Worm (Caenorhabditis elegans): ENCODE data around the gene F56D2.5.

ce11 chrIII:5611604-5612324, 30.5 kb upstream of the F56D2.5 start, which contains the start of gene bas-1:
- no peak for TF ChIP-seq B0035.1 (tag; optimal IDR thresholded peaks at IDR 0.05)
- TF ChIP-seq lsy-27 (tag; optimal IDR thresholded peaks at IDR 0.05; ENCODE audit: borderline replicate concordance, insufficient read depth), result no peak
- TF ChIP-seq lsl-1 (GFP tag; optimal IDR thresholded peaks at IDR 0.05), result no peak
- no peak for TF ChIP-seq C06A6.2 (GFP tag; conservative IDR thresholded peaks at IDR 0.05)
- TF ChIP-seq nhr-80 (tag; optimal IDR thresholded peaks at IDR 0.05), result peak; percentile 50
- TF ChIP-seq aptf-2 (GFP tag; conservative IDR thresholded peaks at IDR 0.05), result no peak
- no peak for TF ChIP-seq dpff-1 (tag; optimal IDR thresholded peaks at IDR 0.05)
- TF ChIP-seq ama-1 (optimal IDR thresholded peaks at IDR 0.05), result no peak
- TF ChIP-seq ama-1 (GFP tag; optimal IDR thresholded peaks at IDR 0.05), result no peak
- no peak for TF ChIP-seq Y79H2A.3 (GFP tag; conservative IDR thresholded peaks at IDR 0.05)
- no peak for TF ChIP-seq sdz-38 (tag; optimal IDR thresholded peaks at IDR 0.05)
- TF ChIP-seq somi-1 (GFP tag; optimal IDR thresholded peaks at IDR 0.05), result no peak
- no peak for TF ChIP-seq lir-1 (GFP tag; conservative IDR thresholded peaks at IDR 0.05)
- TF ChIP-seq zfh-2 (GFP tag; conservative IDR thresholded peaks at IDR 0.05), result no peak

All from whole organism, young adult.